Worm (Caenorhabditis elegans) whole organism, early embryonic: ENCODE data around the gene Y55H10A.2.

Experiments used
- ama-1 ChIP-seq: fragments of 150-350 bp; optimal IDR thresholded peaks from 2 replicates; lab custom pipeline; 2014
- ceh-36 ChIP-seq: sonication (generic microtip); optimal IDR thresholded peaks from 2 replicates; lab custom pipeline; 2016; ENCODE audit warnings: missing genetic modification characterization, inconsistent platforms, missing compliant biosample characterization
- ets-7 ChIP-seq: sonication (generic microtip); optimal IDR thresholded peaks from 2 replicates; lab custom pipeline; 2016; ENCODE audit warnings: missing genotype, missing genetic modification characterization, missing compliant biosample characterization
- flt-1 ChIP-seq: fragments of 200-800 bp; sonication (Bioruptor generic); IDR thresholded peaks from 2 replicates; pipeline ENCODE4 v1.3.6; 2022; ENCODE audit warnings: missing genetic modification characterization, missing compliant biosample characterization
- hmbx-1 ChIP-seq: sonication (generic microtip); optimal IDR thresholded peaks from 2 replicates; lab custom pipeline; 2016; ENCODE audit warnings: mild to moderate bottlenecking, missing genetic modification characterization, missing compliant biosample characterization
- hnd-1 ChIP-seq: sonication (generic microtip); optimal IDR thresholded peaks from 2 replicates; lab custom pipeline; 2016; ENCODE audit warnings: missing genetic modification characterization, missing compliant biosample characterization
- pes-1 ChIP-seq: fragments of 200-800 bp; sonication (Bioruptor generic); IDR thresholded peaks from 2 replicates; pipeline ENCODE4 v1.3.6; 2022; ENCODE audit warnings: missing genetic modification reagents, missing genetic modification characterization, missing compliant biosample characterization
- tbx-37 ChIP-seq: fragments of 200-800 bp; sonication (Bioruptor generic); conservative IDR thresholded peaks from 2 replicates; pipeline ENCODE4 v1.3.6; 2022; ENCODE audit warnings: missing genetic modification reagents, missing genetic modification characterization, missing compliant biosample characterization
- tra-4 ChIP-seq: sonication (generic microtip); optimal IDR thresholded peaks from 2 replicates; lab custom pipeline; 2017; ENCODE audit warnings: missing genetic modification characterization, missing compliant biosample characterization

DNA sequence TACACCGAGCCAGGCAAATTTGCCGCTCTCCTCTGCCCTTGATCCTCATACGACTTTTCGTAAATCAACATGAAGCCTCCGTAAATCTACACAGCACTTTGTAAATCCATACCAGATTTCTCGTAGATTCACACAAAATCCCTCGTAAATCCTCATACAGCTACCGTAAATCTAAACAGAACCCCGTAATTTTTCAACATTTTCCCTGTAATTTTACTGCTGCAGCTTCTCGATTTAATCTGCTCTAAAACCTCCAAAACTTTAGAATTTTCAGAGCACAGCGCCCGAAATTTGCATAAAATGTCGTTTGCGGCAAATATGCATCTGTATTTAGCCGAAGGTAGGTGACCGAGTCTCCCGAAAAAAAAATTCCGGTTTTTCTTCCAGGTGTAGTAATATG is 8.6 kb upstream of the Y55H10A.2 start, which contains the start of gene F42A6.1:
- TF ChIP-seq hnd-1 (tag; lab: Kevin White, UChicago): no peak
- no peak for TF ChIP-seq ceh-36
- no peak for TF ChIP-seq pes-1 (GFP tag; lab: Robert Waterston, UW)
- no peak for TF ChIP-seq tra-4 (tag; lab: Kevin White, UChicago)
- TF ChIP-seq ets-7 (tag; lab: Kevin White, UChicago): no peak
- no peak for TF ChIP-seq hmbx-1
- TF ChIP-seq flt-1: no peak
- no peak for TF ChIP-seq tbx-37 (GFP tag; lab: Robert Waterston, UW)
- no peak for TF ChIP-seq ama-1 (lab: Kevin White, UChicago)
